Fruit fly (Drosophila melanogaster) whole organism, pupa: ENCODE data around the gene Muted.

ENCODE experiments used
- CG10348 ChIP-seq: fragments of 200-800 bp; sonication (Bioruptor generic); IDR thresholded peaks from 2 replicates; pipeline ENCODE4 v1.3.6; 2022; ENCODE audit warnings: missing biosample characterization, missing genetic modification characterization
- CG12605 ChIP-seq: fragments of 200-800 bp; sonication (Bioruptor generic); IDR thresholded peaks from 2 replicates; pipeline ENCODE4 v1.3.6; 2022; ENCODE audit warnings: missing biosample characterization, missing genetic modification characterization
- CG13204 ChIP-seq: fragments of 200-800 bp; sonication (Bioruptor generic); optimal IDR thresholded peaks from 2 replicates; lab custom pipeline; 2018; ENCODE audit warnings: missing biosample characterization, mild to moderate bottlenecking, missing genetic modification characterization, moderate library complexity
- CG14655 ChIP-seq: fragments of 200-800 bp; sonication (Bioruptor generic); optimal IDR thresholded peaks from 3 replicates; lab custom pipeline; 2017; ENCODE audit warnings: mild to moderate bottlenecking, missing biosample characterization, missing genetic modification reagents, missing genetic modification characterization
- CG15710 ChIP-seq: fragments of 200-800 bp; sonication (Bioruptor generic); optimal IDR thresholded peaks from 2 replicates; lab custom pipeline; 2018; ENCODE audit warnings: missing biosample characterization, mild to moderate bottlenecking, missing genetic modification characterization, moderate library complexity
- CG17806 ChIP-seq: fragments of 200-800 bp; sonication (Bioruptor generic); optimal IDR thresholded peaks from 2 replicates; lab custom pipeline; 2018; ENCODE audit warnings: missing biosample characterization, mild to moderate bottlenecking, missing genetic modification characterization, moderate library complexity
- CG32121 ChIP-seq: fragments of 200-800 bp; sonication (Bioruptor generic); IDR thresholded peaks from 2 replicates; pipeline ENCODE4 v1.3.6; 2022; ENCODE audit warnings: missing biosample characterization, missing genetic modification characterization
- CG34367 ChIP-seq: fragments of 200-800 bp; sonication (Bioruptor generic); optimal IDR thresholded peaks from 2 replicates; lab custom pipeline; 2018; ENCODE audit warnings: missing biosample characterization, mild to moderate bottlenecking, missing genetic modification characterization
- CG4496 ChIP-seq: fragments of 200-800 bp; sonication (Bioruptor generic); IDR thresholded peaks from 3 replicates; pipeline ENCODE4 v1.3.6; 2022; ENCODE audit warnings: missing biosample characterization, missing genetic modification characterization
- CG8159 ChIP-seq: fragments of 200-800 bp; sonication (Bioruptor generic); optimal IDR thresholded peaks from 3 replicates; lab custom pipeline; 2018; ENCODE audit warnings: missing biosample characterization, mild to moderate bottlenecking, missing genetic modification characterization, moderate library complexity
- CG8301 ChIP-seq: fragments of 200-800 bp; sonication (Bioruptor generic); optimal IDR thresholded peaks from 2 replicates; lab custom pipeline; 2018; ENCODE audit warnings: missing biosample characterization, mild to moderate bottlenecking, missing genetic modification characterization
- CG9948 ChIP-seq: fragments of 200-800 bp; sonication (Bioruptor generic); optimal IDR thresholded peaks from 2 replicates; lab custom pipeline; 2018; ENCODE audit warnings: missing biosample characterization, mild to moderate bottlenecking, missing genetic modification characterization, moderate library complexity
- D1 ChIP-seq: fragments of 200-800 bp; sonication (Bioruptor generic); optimal IDR thresholded peaks from 2 replicates; lab custom pipeline; 2018; ENCODE audit warnings: missing biosample characterization, mild to moderate bottlenecking, missing genetic modification characterization, moderate library complexity
- EcR ChIP-seq: fragments of 200-800 bp; sonication (Bioruptor generic); optimal IDR thresholded peaks from 3 replicates; lab custom pipeline; 2019; ENCODE audit warnings: missing biosample characterization, missing genetic modification characterization, mild to moderate bottlenecking, moderate library complexity, missing genetic modification reagents
- Ets98B ChIP-seq: fragments of 200-800 bp; sonication (Bioruptor generic); IDR thresholded peaks from 2 replicates; pipeline ENCODE4 v1.3.6; 2022; ENCODE audit warnings: missing biosample characterization, missing genetic modification characterization
- Pif1A ChIP-seq: fragments of 200-800 bp; sonication (Bioruptor generic); optimal IDR thresholded peaks from 3 replicates; lab custom pipeline; 2016; ENCODE audit warnings: missing biosample characterization, missing genetic modification characterization
- Pif1B ChIP-seq: fragments of 200-800 bp; sonication (Bioruptor generic); optimal IDR thresholded peaks from 3 replicates; lab custom pipeline; 2016; ENCODE audit warnings: missing biosample characterization, missing genetic modification characterization
- Snoo ChIP-seq: fragments of 200-800 bp; sonication (Bioruptor generic); optimal IDR thresholded peaks from 3 replicates; lab custom pipeline; 2017; ENCODE audit warnings: missing biosample characterization, mild to moderate bottlenecking, missing genetic modification characterization, inconsistent platforms
- fd96Ca ChIP-seq: fragments of 200-800 bp; sonication (Bioruptor generic); IDR thresholded peaks from 3 replicates; pipeline ENCODE4 v1.3.6; 2022; ENCODE audit warnings: missing biosample characterization, missing genetic modification characterization
- gl ChIP-seq: fragments of 200-800 bp; sonication (Bioruptor generic); optimal IDR thresholded peaks from 2 replicates; lab custom pipeline; 2018; ENCODE audit warnings: missing biosample characterization, mild to moderate bottlenecking, missing genetic modification characterization
- rn ChIP-seq: fragments of 200-800 bp; sonication (Bioruptor generic); IDR thresholded peaks from 2 replicates; pipeline ENCODE4 v1.3.6; 2022; ENCODE audit warnings: missing biosample characterization, missing genetic modification characterization

The Muted gene

dm6 chr3R:22368777-22369214 lies 6.4 kb downstream of the Muted start:
- TF ChIP-seq CG12605 (GFP tag; lab: Robert Waterston, UW) (peak; percentile 68), CG8159 (no peak), Ets98B (GFP tag; lab: Robert Waterston, UW) (peak; percentile 63), CG15710 (tag; lab: Kevin White, UChicago) (peak; percentile 55), CG9948 (tag; lab: Kevin White, UChicago) (peak; percentile 32), CG10348 (GFP tag; lab: Robert Waterston, UW) (no peak), Snoo (tag; lab: Kevin White, UChicago) (peak; percentile 74), CG17806 (tag; lab: Kevin White, UChicago) (peak; percentile 11), D1 (tag; lab: Kevin White, UChicago) (no peak), CG32121 (GFP tag; lab: Robert Waterston, UW) (peak; percentile 64), Pif1A (GFP tag; lab: Kevin White, UChicago) (peak; percentile 67), rn (peak; percentile 69), CG4496 (GFP tag; lab: Robert Waterston, UW) (peak; percentile 72), CG34367 (tag; lab: Kevin White, UChicago) (no peak), Pif1B (GFP tag; lab: Kevin White, UChicago) (peak; percentile 80), CG13204 (GFP tag; lab: Kevin White, UChicago) (no peak), EcR (GFP tag; lab: Kevin White, UChicago) (no peak), CG8301 (tag; lab: Kevin White, UChicago) (peak; percentile 11), CG14655 (GFP tag; lab: Kevin White, UChicago) (no peak), fd96Ca (GFP tag; lab: Robert Waterston, UW) (peak; percentile 77), gl (tag; lab: Kevin White, UChicago) (no peak)

- TF ChIP-seq CG4496 (GFP tag; lab: Robert Waterston, UW) (no peak), CG15710 (tag; lab: Kevin White, UChicago) (no peak), CG9948 (tag; lab: Kevin White, UChicago) (no peak), gl (tag; lab: Kevin White, UChicago) (no peak), CG32121 (GFP tag; lab: Robert Waterston, UW) (no peak), fd96Ca (GFP tag; lab: Robert Waterston, UW) (no peak), CG8301 (tag; lab: Kevin White, UChicago) (no peak), CG14655 (GFP tag; lab: Kevin White, UChicago) (no peak), Snoo (tag; lab: Kevin White, UChicago) (no peak), CG13204 (GFP tag; lab: Kevin White, UChicago) (no peak), EcR (GFP tag; lab: Kevin White, UChicago) (no peak), CG17806 (tag; lab: Kevin White, UChicago) (no peak), CG8159 (no peak), Pif1B (GFP tag; lab: Kevin White, UChicago) (no peak)
These were observed 10.1 kb downstream of the Muted start, which contains the start of gene CG7069 for dm6 chr3R:22372535-22372934. Gene CG7069, plus strand, starts transcription at chr3R:22372835.

- TF ChIP-seq rn: no peak
- no peak for TF ChIP-seq CG17806 (tag; lab: Kevin White, UChicago)
- TF ChIP-seq fd96Ca (GFP tag; lab: Robert Waterston, UW): no peak
- no peak for TF ChIP-seq CG15710 (tag; lab: Kevin White, UChicago)
- TF ChIP-seq CG8159: no peak
- no peak for TF ChIP-seq EcR (GFP tag; lab: Kevin White, UChicago)
These were observed 13.3 kb downstream of the Muted start, which contains the start of gene CG18596 for dm6 chr3R:22375674-22376073. Gene CG18596, plus strand, starts transcription at chr3R:22375923.

dm6 chr3R:22379942-22380341 lies 17.5 kb downstream of the Muted start, which contains the start of gene CG34149:
Gene CG34149, plus strand, starts transcription at chr3R:22380128.
- no peak for TF ChIP-seq CG13204 (GFP tag; lab: Kevin White, UChicago)
- TF ChIP-seq CG17806 (tag; lab: Kevin White, UChicago): no peak

- no peak for TF ChIP-seq fd96Ca (GFP tag; lab: Robert Waterston, UW)
- TF ChIP-seq Snoo (tag; lab: Kevin White, UChicago): no peak
- TF ChIP-seq Pif1B (GFP tag; lab: Kevin White, UChicago): no peak
- no peak for TF ChIP-seq rn
- no peak for TF ChIP-seq CG32121 (GFP tag; lab: Robert Waterston, UW)
- no peak for TF ChIP-seq CG12605 (GFP tag; lab: Robert Waterston, UW)
- TF ChIP-seq CG15710 (tag; lab: Kevin White, UChicago): no peak
- TF ChIP-seq CG9948 (tag; lab: Kevin White, UChicago): no peak
- TF ChIP-seq Ets98B (GFP tag; lab: Robert Waterston, UW): no peak
- TF ChIP-seq D1 (tag; lab: Kevin White, UChicago): no peak
- TF ChIP-seq CG14655 (GFP tag; lab: Kevin White, UChicago): no peak
- TF ChIP-seq CG17806 (tag; lab: Kevin White, UChicago): no peak
- TF ChIP-seq CG13204 (GFP tag; lab: Kevin White, UChicago): no peak
- no peak for TF ChIP-seq CG8159
- TF ChIP-seq CG8301 (tag; lab: Kevin White, UChicago): no peak
- no peak for TF ChIP-seq EcR (GFP tag; lab: Kevin White, UChicago)
- no peak for TF ChIP-seq CG10348 (GFP tag; lab: Robert Waterston, UW)
These were observed 18.7 kb downstream of the Muted start, which contains the start of gene CG43342 for dm6 chr3R:22381077-22381476. Gene CG43342, plus strand, starts transcription at chr3R:22381340.

dm6 chr3R:22381735-22382134 lies 19.3 kb downstream of the Muted start, which contains the start of gene Gpdh3:
Gene Gpdh3, plus strand, starts transcription at chr3R:22382035.
- TF ChIP-seq CG34367 (tag; lab: Kevin White, UChicago) (no peak), Ets98B (GFP tag; lab: Robert Waterston, UW) (no peak)
- TF ChIP-seq, all 21 proteins: peak for 0
